Fruit fly (Drosophila melanogaster): ENCODE measurements around the gene CG14736.

Gene CG14736

DNA sequence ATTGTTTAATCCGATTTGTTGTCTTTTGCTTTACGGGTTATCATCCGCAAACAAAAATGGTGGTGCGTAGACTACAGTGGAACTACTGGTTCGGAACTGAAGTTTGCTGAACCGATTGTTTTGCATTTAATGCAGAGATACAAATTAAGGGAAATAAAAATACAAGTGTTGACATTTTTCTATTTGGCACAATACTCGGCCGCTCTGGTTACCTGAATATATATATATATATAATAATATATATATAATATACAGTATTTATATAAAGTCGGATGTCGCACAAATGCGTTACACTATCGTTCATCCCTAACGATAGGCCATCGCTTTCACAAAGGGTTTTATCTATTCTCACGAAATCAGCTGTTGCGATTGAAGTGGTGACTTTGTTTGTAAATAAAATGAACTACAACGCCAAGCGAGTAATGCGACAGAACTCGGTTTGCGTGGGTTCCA is 23.5 kb upstream of the CG14736 start, which contains the start of the genes DCAF12 and Spt3 (continued):
- TF ChIP-seq Dll (GFP tag; IDR thresholded peaks at IDR 0.05; ENCODE audit: partially characterized antibody) (peak; percentile 98), lov (optimal IDR thresholded peaks at IDR 0.05) (no peak), lov (GFP tag; IDR thresholded peaks at IDR 0.05) (no peak), unc-4 (GFP tag; IDR thresholded peaks at IDR 0.05; ENCODE audit: partially characterized antibody) (peak; percentile 87), mirr (GFP tag; optimal IDR thresholded peaks at IDR 0.05) (no peak), CG12155 (GFP tag; optimal IDR thresholded peaks at IDR 0.05) (peak; percentile 7), psq (GFP tag; optimal IDR thresholded peaks at IDR 0.05) (peak; percentile 1), dmrt11E (tag; optimal IDR thresholded peaks at IDR 0.05) (peak; percentile 67), CG14014 (GFP tag; IDR thresholded peaks at IDR 0.05) (no peak), pb (GFP tag; optimal IDR thresholded peaks at IDR 0.05) (no peak), CG3163 (GFP tag; optimal IDR thresholded peaks at IDR 0.05) (no peak), E2f2 (GFP tag; IDR thresholded peaks at IDR 0.05) (no peak), sc (optimal IDR thresholded peaks at IDR 0.05) (no peak), sc (GFP tag; optimal IDR thresholded peaks at IDR 0.05) (peak; percentile 29), dati (GFP tag; IDR thresholded peaks at IDR 0.05) (no peak), Dref (GFP tag; IDR thresholded peaks at IDR 0.05) (0 out of 2 replicates have a peak, but pooled peaks have one; percentile 25), abd-A (tag; optimal IDR thresholded peaks at IDR 0.05) (no peak), Lim3 (GFP tag; IDR thresholded peaks at IDR 0.05) (no peak), HmgD (GFP tag; optimal IDR thresholded peaks at IDR 0.05) (no peak), nerfin-2 (GFP tag; IDR thresholded peaks at IDR 0.05; ENCODE audit: partially characterized antibody) (peak; percentile 70), Hr39 (optimal IDR thresholded peaks at IDR 0.05) (no peak), CG2202 (tag; optimal IDR thresholded peaks at IDR 0.05) (peak; percentile 5), eyg (GFP tag; optimal IDR thresholded peaks at IDR 0.05) (peak; percentile 47), CG6272 (GFP tag; IDR thresholded peaks at IDR 0.05) (peak; percentile 72), Sry-δ (GFP tag; optimal IDR thresholded peaks at IDR 0.05) (peak; percentile 75), CG10366 (GFP tag; IDR thresholded peaks at IDR 0.05) (peak; percentile 35; the same call in 1 of the 2 replicates), Tbp (GFP tag; optimal IDR thresholded peaks at IDR 0.05) (no peak), CG6765 (GFP tag; optimal IDR thresholded peaks at IDR 0.05) (no peak), kah (GFP tag; optimal IDR thresholded peaks at IDR 0.05) (peak; percentile 17), Kr (GFP tag; optimal IDR thresholded peaks at IDR 0.05) (peak; percentile 91), Bdp1 (GFP tag; optimal IDR thresholded peaks at IDR 0.05) (no peak), Rx (GFP tag; IDR thresholded peaks at IDR 0.05) (peak; percentile 10; the same call in 1 of the 2 replicates), Hr78 (GFP tag; optimal IDR thresholded peaks at IDR 0.05) (no peak), Dfd (GFP tag; optimal IDR thresholded peaks at IDR 0.05) (no peak), CG2129 (GFP tag; IDR thresholded peaks at IDR 0.05; ENCODE audit: partially characterized antibody) (peak; percentile 94), CG7963 (GFP tag; IDR thresholded peaks at IDR 0.05; ENCODE audit: partially characterized antibody) (peak; percentile 88), phol (tag; optimal IDR thresholded peaks at IDR 0.05) (peak; percentile 94), Ets97D (GFP tag; optimal IDR thresholded peaks at IDR 0.05) (no peak), bab2 (GFP tag; optimal IDR thresholded peaks at IDR 0.05) (no peak), slbo (GFP tag; IDR thresholded peaks at IDR 0.05) (peak; percentile 77), CG14965 (GFP tag; optimal IDR thresholded peaks at IDR 0.05; ENCODE audit: borderline replicate concordance) (no peak), CG3847 (GFP tag; IDR thresholded peaks at IDR 0.05) (peak; percentile 63), CoRest (tag; optimal IDR thresholded peaks at IDR 0.05) (peak; percentile 76), zen2 (GFP tag; IDR thresholded peaks at IDR 0.05; ENCODE audit: partially characterized antibody) (peak; percentile 77; the same call in 2 of the 3 replicates), tna (GFP tag; IDR thresholded peaks at IDR 0.05; ENCODE audit: partially characterized antibody) (peak; percentile 82), peb (GFP tag; IDR thresholded peaks at IDR 0.05) (no peak), Ada2b (GFP tag; IDR thresholded peaks at IDR 0.05) (no peak), Bgb (GFP tag; IDR thresholded peaks at IDR 0.05; ENCODE audit: partially characterized antibody) (peak; percentile 91), CG2712 (tag; optimal IDR thresholded peaks at IDR 0.05) (peak; percentile 81), CG1529 (GFP tag; optimal IDR thresholded peaks at IDR 0.05) (no peak), CG12659 (GFP tag; optimal IDR thresholded peaks at IDR 0.05) (peak; percentile 60)
